Worm (Caenorhabditis elegans) whole organism, young adult: ENCODE measurements around the gene K09C4.10.

ENCODE experiments used
- C06A6.2 ChIP-seq: fragments of 200-800 bp; sonication (Bioruptor generic); conservative IDR thresholded peaks from 2 replicates; pipeline ENCODE4 v1.3.6; 2022; ENCODE audit warnings: missing genetic modification characterization, missing compliant biosample characterization
- F22D6.2 ChIP-seq: sonication (generic microtip); optimal IDR thresholded peaks from 2 replicates; lab custom pipeline; 2016; ENCODE audit warnings: mild to moderate bottlenecking, missing genetic modification characterization, missing compliant biosample characterization
- F23B12.7 ChIP-seq: sonication (generic microtip); optimal IDR thresholded peaks from 2 replicates; lab custom pipeline; 2017; ENCODE audit warnings: missing genetic modification characterization, mild to moderate bottlenecking, missing compliant biosample characterization, antibody characterized with exemption, moderate library complexity; ENCODE audit not compliant: insufficient read depth
- F55B11.4 ChIP-seq: sonication (generic microtip); optimal IDR thresholded peaks from 2 replicates; lab custom pipeline; 2016; ENCODE audit warnings: missing compliant biosample characterization, missing genetic modification characterization, borderline replicate concordance; ENCODE audit not compliant: insufficient read depth
- K12H6.12 ChIP-seq: fragments of 200-800 bp; sonication (Bioruptor generic); optimal IDR thresholded peaks from 2 replicates; lab custom pipeline; 2018; ENCODE audit warnings: mild to moderate bottlenecking, missing genetic modification characterization, missing compliant biosample characterization
- Y67H2A.10 ChIP-seq: fragments of 200-800 bp; sonication (Bioruptor generic); conservative IDR thresholded peaks from 2 replicates; pipeline ENCODE4 v1.3.6; 2022; ENCODE audit warnings: missing genetic modification reagents, missing genetic modification characterization, missing compliant biosample characterization
- Y95B8A.8 ChIP-seq: fragments of 200-800 bp; sonication (Bioruptor generic); IDR thresholded peaks from 2 replicates; pipeline ENCODE4 v1.3.6; 2022; ENCODE audit warnings: missing genetic modification reagents, missing genetic modification characterization, missing compliant biosample characterization
- aptf-2 ChIP-seq: fragments of 200-800 bp; sonication (Bioruptor generic); conservative IDR thresholded peaks from 2 replicates; pipeline ENCODE4 v1.3.6; 2022; ENCODE audit warnings: missing genetic modification reagents, missing genetic modification characterization, missing compliant biosample characterization
- atf-7 ChIP-seq: sonication (generic microtip); optimal IDR thresholded peaks from 2 replicates; lab custom pipeline; 2017; ENCODE audit warnings: mild to moderate bottlenecking, missing genetic modification characterization, missing compliant biosample characterization
- bed-2 ChIP-seq: fragments of 200-800 bp; sonication (Bioruptor generic); IDR thresholded peaks from 2 replicates; pipeline ENCODE4 v1.3.6; 2022; ENCODE audit warnings: missing genetic modification reagents, missing genetic modification characterization, missing compliant biosample characterization
- cebp-2 ChIP-seq: fragments of 200-800 bp; sonication (Bioruptor generic); IDR thresholded peaks from 2 replicates; pipeline ENCODE4 v1.3.6; 2022; ENCODE audit warnings: missing genetic modification characterization, missing compliant biosample characterization
- ceh-40 ChIP-seq: fragments of 200-800 bp; sonication (Bioruptor generic); IDR thresholded peaks from 2 replicates; pipeline ENCODE4 v1.3.6; 2022; ENCODE audit warnings: missing genetic modification characterization, missing compliant biosample characterization
- ceh-79 ChIP-seq: sonication (generic microtip); optimal IDR thresholded peaks from 2 replicates; lab custom pipeline; 2017; ENCODE audit warnings: mild to moderate bottlenecking, missing genetic modification characterization, missing compliant biosample characterization
- dox-1 ChIP-seq: fragments of 200-800 bp; sonication (Bioruptor generic); IDR thresholded peaks from 2 replicates; pipeline ENCODE4 v1.3.6; 2022; ENCODE audit warnings: missing genetic modification reagents, missing genetic modification characterization, missing compliant biosample characterization
- dpff-1 ChIP-seq: sonication (generic microtip); optimal IDR thresholded peaks from 2 replicates; lab custom pipeline; 2017; ENCODE audit warnings: mild to moderate bottlenecking, missing genetic modification characterization, missing compliant biosample characterization
- ets-4 ChIP-seq: fragments of 200-800 bp; sonication (Bioruptor generic); optimal IDR thresholded peaks from 2 replicates; lab custom pipeline; 2018; ENCODE audit warnings: mild to moderate bottlenecking, missing genetic modification characterization, missing compliant biosample characterization
- let-526 ChIP-seq: fragments of 200-800 bp; sonication (Bioruptor generic); IDR thresholded peaks from 2 replicates; pipeline ENCODE4 v1.3.6; 2022; ENCODE audit warnings: missing genetic modification reagents, missing genetic modification characterization, missing compliant biosample characterization
- let-607 ChIP-seq, 2 experiments: fragments of 200-800 bp in 1 of 2; sonication (Bioruptor generic) in 1 of 2; sonication (generic microtip) in 1 of 2; optimal IDR thresholded peaks; 2 replicates each; lab custom pipeline; 2016 to 2018; ENCODE audit warnings: mild to moderate bottlenecking in 2 of 2, missing compliant biosample characterization in 2 of 2, missing genetic modification characterization in 2 of 2, moderate library complexity in 2 of 2, missing genotype in 1 of 2
- lin-35 ChIP-seq, 3 experiments: fragments of 150-350 bp in 2 of 3; sonication (generic microtip) in 1 of 3; optimal IDR thresholded peaks; 2 replicates each; lab custom pipeline; 2014 to 2018; ENCODE audit warnings: missing biosample characterization in 3 of 3, missing genetic modification characterization in 3 of 3, missing genetic modification reagents in 3 of 3
- madf-10 ChIP-seq: sonication (generic microtip); optimal IDR thresholded peaks from 2 replicates; lab custom pipeline; 2016; ENCODE audit warnings: mild to moderate bottlenecking, missing genetic modification characterization, missing compliant biosample characterization
- madf-8 ChIP-seq: fragments of 200-800 bp; sonication (Bioruptor generic); conservative IDR thresholded peaks from 2 replicates; pipeline ENCODE4 v1.3.6; 2022; ENCODE audit warnings: missing genetic modification reagents, missing genetic modification characterization, missing compliant biosample characterization
- mcd-1 ChIP-seq: fragments of 200-800 bp; sonication (Bioruptor generic); IDR thresholded peaks from 2 replicates; pipeline ENCODE4 v1.3.6; 2022; ENCODE audit warnings: missing genetic modification reagents, missing genetic modification characterization, missing compliant biosample characterization
- nfyb-1 ChIP-seq: fragments of 200-800 bp; sonication (Bioruptor generic); IDR thresholded peaks from 2 replicates; pipeline ENCODE4 v1.3.6; 2022; ENCODE audit warnings: missing genetic modification reagents, missing genetic modification characterization, missing compliant biosample characterization
- nhr-80 ChIP-seq: sonication (generic microtip); optimal IDR thresholded peaks from 2 replicates; lab custom pipeline; 2016; ENCODE audit warnings: missing genetic modification characterization, missing compliant biosample characterization
- rec-8 ChIP-seq, 2 experiments: sonication (generic microtip); optimal IDR thresholded peaks; 2 replicates each; lab custom pipeline; 2016; ENCODE audit warnings: mild to moderate bottlenecking in 2 of 2, missing genetic modification characterization in 2 of 2, missing genetic modification reagents in 2 of 2, missing genotype in 2 of 2, missing biosample characterization in 1 of 2, missing compliant biosample characterization in 1 of 2, moderate library complexity in 1 of 2
- repo-1 ChIP-seq: sonication (generic microtip); optimal IDR thresholded peaks from 2 replicates; lab custom pipeline; 2017; ENCODE audit warnings: mild to moderate bottlenecking, missing genetic modification characterization, missing compliant biosample characterization
- rpc-1 ChIP-seq, 2 experiments: fragments of 150-350 bp in 1 of 2; sonication (generic microtip) in 1 of 2; optimal IDR thresholded peaks; 2 replicates each; lab custom pipeline; 2014 to 2018; ENCODE audit warnings: missing biosample characterization in 1 of 2, missing genetic modification characterization in 1 of 2, missing genetic modification reagents in 1 of 2, missing genotype in 1 of 2
- tbp1 ChIP-seq: fragments of 200-800 bp; sonication (Bioruptor generic); optimal IDR thresholded peaks from 2 replicates; lab custom pipeline; 2018; ENCODE audit warnings: mild to moderate bottlenecking, missing genetic modification characterization, missing compliant biosample characterization
- ztf-18 ChIP-seq: sonication (generic microtip); optimal IDR thresholded peaks from 2 replicates; lab custom pipeline; 2016; ENCODE audit warnings: missing genotype, mild to moderate bottlenecking, missing genetic modification characterization, missing compliant biosample characterization
- ztf-22 ChIP-seq: fragments of 200-800 bp; sonication (Bioruptor generic); optimal IDR thresholded peaks from 2 replicates; lab custom pipeline; 2018; ENCODE audit warnings: mild to moderate bottlenecking, missing genetic modification characterization, moderate library complexity, missing compliant biosample characterization
- ztf-28 ChIP-seq: fragments of 200-800 bp; sonication (Bioruptor generic); IDR thresholded peaks from 2 replicates; pipeline ENCODE4 v1.3.6; 2022; ENCODE audit warnings: missing genetic modification reagents, missing genetic modification characterization, missing compliant biosample characterization

The K09C4.10 gene

ce11 chrX:3245812-3246211 lies 34.2 kb downstream of the K09C4.10 start, which contains the start of gene F40F4.7 (continued):
- TF ChIP-seq F23B12.7 (tag; lab: Kevin White, UChicago) = peak; percentile 45
- no peak for TF ChIP-seq mcd-1 (GFP tag; lab: Robert Waterston, UW)
- no peak for TF ChIP-seq Y95B8A.8 (GFP tag; lab: Robert Waterston, UW)
- TF ChIP-seq F22D6.2 (tag; lab: Kevin White, UChicago) = no peak
- TF ChIP-seq, all 124 proteins: peak for 16

ce11 chrX:3244402-3244801 lies 35.6 kb downstream of the K09C4.10 start:
- TF ChIP-seq nhr-80 (tag; lab: Kevin White, UChicago) = peak; percentile 18
- TF ChIP-seq ztf-28 = no peak
- no peak for TF ChIP-seq ztf-18 (tag; lab: Kevin White, UChicago)

ce11 chrX:3243614-3244013 lies 36.4 kb downstream of the K09C4.10 start, which contains the start of gene irg-7:
TSS of gene irg-7 (minus strand) at chrX:3243636.
- TF ChIP-seq let-526 = no peak
- TF ChIP-seq nhr-80 (tag; lab: Kevin White, UChicago) = peak; percentile 21
- TF ChIP-seq, all 124 proteins: peak for 1

ce11 chrX:3235358-3235816 lies 44.6 kb downstream of the K09C4.10 start, which contains the start of gene F28B4.3:
TSS of gene F28B4.3 (minus strand) at chrX:3235408.
- TF ChIP-seq repo-1 (tag; lab: Kevin White, UChicago) (peak; percentile 78), aptf-2 (GFP tag; lab: Robert Waterston, UW) (no peak), cebp-2 (GFP tag; lab: Robert Waterston, UW) (no peak), F55B11.4 (tag; lab: Kevin White, UChicago) (no peak), ztf-22 (GFP tag; lab: Kevin White, UChicago) (no peak), dox-1 (GFP tag; lab: Robert Waterston, UW) (0 out of 2 replicates have a peak, but pooled peaks have one; percentile 27), Y67H2A.10 (GFP tag; lab: Robert Waterston, UW) (no peak), lin-35 (GFP tag; optimal IDR thresholded peaks at IDR 0.05; lab: Kevin White, UChicago) (no peak), nhr-80 (tag; lab: Kevin White, UChicago) (peak; percentile 96), bed-2 (no peak), ets-4 (peak; percentile 54)

- TF ChIP-seq tbp1 (no peak), madf-10 (tag; lab: Kevin White, UChicago) (no peak), mcd-1 (GFP tag; lab: Robert Waterston, UW) (no peak), madf-8 (no peak), ztf-18 (tag; lab: Kevin White, UChicago) (no peak), let-607 (tag; optimal IDR thresholded peaks at IDR 0.05; lab: Kevin White, UChicago) (no peak), rpc-1 (optimal IDR thresholded peaks at IDR 0.05; lab: Kevin White, UChicago) (no peak), rpc-1 (tag; optimal IDR thresholded peaks at IDR 0.05; lab: Kevin White, UChicago) (no peak), C06A6.2 (no peak), ceh-79 (tag; lab: Kevin White, UChicago) (no peak), rec-8 (tag; optimal IDR thresholded peaks at IDR 0.05; lab: Kevin White, UChicago) (no peak), nfyb-1 (GFP tag; lab: Robert Waterston, UW) (no peak), atf-7 (tag; lab: Kevin White, UChicago) (no peak), K12H6.12 (no peak), dpff-1 (no peak), ceh-40 (GFP tag; lab: Robert Waterston, UW) (no peak)
These were observed 49.5 kb downstream of the K09C4.10 start for ce11 chrX:3230575-3230974.
